Worm (Caenorhabditis elegans) whole organism, L4/young adult: ENCODE data around the gene ubh-3.
A peak's percentile ranks its signal among the peaks of the same experiment; 100 is the strongest.

Experiments used
- W03F9.2 ChIP-seq: fragments of 150-350 bp; optimal IDR thresholded peaks from 2 replicates; lab custom pipeline; 2014; ENCODE audit warnings: missing biosample characterization, missing genetic modification characterization
- dao-5 ChIP-seq: sonication (generic microtip); optimal IDR thresholded peaks from 2 replicates; lab custom pipeline; 2016; ENCODE audit warnings: missing genotype, missing genetic modification characterization, moderate library complexity, missing compliant biosample characterization
- him-1 ChIP-seq: sonication (generic microtip); optimal IDR thresholded peaks from 2 replicates; lab custom pipeline; 2016; ENCODE audit warnings: missing genotype, missing genetic modification reagents, missing genetic modification characterization, missing compliant biosample characterization

DNA sequence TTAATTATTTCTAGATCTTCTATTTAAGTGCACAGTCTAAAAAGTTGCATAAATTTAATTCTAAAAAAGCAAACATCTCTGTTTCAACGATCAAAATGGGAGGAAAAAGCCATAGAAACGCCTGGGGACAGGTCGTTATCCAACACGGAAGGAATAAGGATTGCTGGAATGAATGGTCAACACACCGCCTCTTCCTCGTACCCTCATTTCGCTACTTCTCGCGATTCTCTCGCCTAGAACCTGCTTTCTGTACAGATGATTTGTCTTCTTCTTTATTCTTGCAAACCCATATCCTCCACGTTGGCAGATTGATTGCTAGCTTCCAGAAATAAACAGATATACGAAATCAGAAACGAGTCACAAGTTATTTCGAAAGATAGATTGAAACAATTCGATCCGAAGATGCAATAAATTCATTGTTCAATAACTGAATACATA, 6.3 kb upstream of the ubh-3 start, which contains the start of gene dpy-11:
- peak; percentile 18 for TF ChIP-seq W03F9.2
- no peak for TF ChIP-seq him-1 (tag; lab: Kevin White, UChicago)
- TF ChIP-seq dao-5 (tag; lab: Kevin White, UChicago) = no peak
